Fruit fly (Drosophila melanogaster) whole organism, prepupa: ENCODE results near the gene CG7920.

Experiments used
- Blimp-1 ChIP-seq: fragments of 200-800 bp; sonication (Bioruptor generic); optimal IDR thresholded peaks from 3 replicates; lab custom pipeline; 2017; ENCODE audit warnings: missing biosample characterization, missing genetic modification characterization, mild to moderate bottlenecking, moderate library complexity, missing genetic modification reagents
- CG10631 ChIP-seq: fragments of 200-800 bp; sonication (Bioruptor generic); optimal IDR thresholded peaks from 2 replicates; lab custom pipeline; 2016; ENCODE audit warnings: missing biosample characterization, missing genetic modification characterization
- CG10669 ChIP-seq: fragments of 200-800 bp; sonication (Bioruptor generic); optimal IDR thresholded peaks from 3 replicates; lab custom pipeline; 2018; ENCODE audit warnings: missing biosample characterization, mild to moderate bottlenecking, missing genetic modification characterization, moderate library complexity
- CG11294 ChIP-seq: fragments of 200-800 bp; sonication (Bioruptor generic); IDR thresholded peaks from 2 replicates; pipeline ENCODE4 v1.3.6; 2022; ENCODE audit warnings: missing biosample characterization, missing genetic modification characterization
- CG11762 ChIP-seq: fragments of 200-800 bp; sonication (Bioruptor generic); optimal IDR thresholded peaks from 3 replicates; lab custom pipeline; 2016; ENCODE audit warnings: missing biosample characterization, missing genetic modification characterization; ENCODE audit not compliant: insufficient read depth
- CG11902 ChIP-seq: fragments of 200-800 bp; sonication (Bioruptor generic); optimal IDR thresholded peaks from 3 replicates; lab custom pipeline; 2016; ENCODE audit warnings: missing biosample characterization, missing genetic modification characterization
- CG15336 ChIP-seq: fragments of 200-800 bp; sonication (Bioruptor generic); IDR thresholded peaks from 2 replicates; pipeline ENCODE4 v1.3.6; 2022; ENCODE audit warnings: missing biosample characterization, missing genetic modification characterization
- CG1621 ChIP-seq: fragments of 200-800 bp; sonication (Bioruptor generic); optimal IDR thresholded peaks from 3 replicates; lab custom pipeline; 2018; ENCODE audit warnings: missing biosample characterization, mild to moderate bottlenecking, missing genetic modification characterization
- CG16779 ChIP-seq: fragments of 200-800 bp; sonication (Bioruptor generic); optimal IDR thresholded peaks from 3 replicates; lab custom pipeline; 2017; ENCODE audit warnings: missing biosample characterization, mild to moderate bottlenecking, missing genetic modification characterization
- CG3032 ChIP-seq: fragments of 200-800 bp; optimal IDR thresholded peaks from 2 replicates; lab custom pipeline; 2019; ENCODE audit warnings: missing biosample characterization, mild to moderate bottlenecking, missing genetic modification characterization, moderate library complexity
- CG31627 ChIP-seq: fragments of 200-800 bp; sonication (Bioruptor generic); optimal IDR thresholded peaks from 3 replicates; lab custom pipeline; 2016; ENCODE audit warnings: missing biosample characterization, missing genetic modification characterization
- CG32006 ChIP-seq: fragments of 200-800 bp; sonication (Bioruptor generic); optimal IDR thresholded peaks from 3 replicates; lab custom pipeline; 2017; ENCODE audit warnings: missing biosample characterization, mild to moderate bottlenecking, missing genetic modification characterization
- CG34406 ChIP-seq: fragments of 200-800 bp; sonication (Bioruptor generic); optimal IDR thresholded peaks from 3 replicates; lab custom pipeline; 2016; ENCODE audit warnings: missing biosample characterization, missing genetic modification characterization
- CG3919 ChIP-seq: fragments of 200-800 bp; sonication (Bioruptor generic); optimal IDR thresholded peaks from 3 replicates; lab custom pipeline; 2016; ENCODE audit warnings: missing biosample characterization, missing genetic modification characterization
- CG4318 ChIP-seq: fragments of 200-800 bp; sonication (Bioruptor generic); optimal IDR thresholded peaks from 3 replicates; lab custom pipeline; 2017; ENCODE audit warnings: missing biosample characterization, mild to moderate bottlenecking, missing genetic modification characterization
- CG6276 ChIP-seq: fragments of 200-800 bp; sonication (Bioruptor generic); optimal IDR thresholded peaks from 2 replicates; lab custom pipeline; 2017; ENCODE audit warnings: missing biosample characterization, mild to moderate bottlenecking, missing genetic modification characterization
- CG6854 ChIP-seq: fragments of 200-800 bp; sonication (Bioruptor generic); optimal IDR thresholded peaks from 2 replicates; lab custom pipeline; 2017; ENCODE audit warnings: missing biosample characterization, mild to moderate bottlenecking, missing genetic modification characterization
- CG7368 ChIP-seq: fragments of 200-800 bp; sonication (Bioruptor generic); optimal IDR thresholded peaks from 3 replicates; lab custom pipeline; 2016; ENCODE audit warnings: missing biosample characterization, missing genetic modification characterization
- CG8119 ChIP-seq: fragments of 200-800 bp; sonication (Bioruptor generic); IDR thresholded peaks from 3 replicates; pipeline ENCODE4 v1.3.6; 2022; ENCODE audit warnings: missing biosample characterization, missing genetic modification characterization
- CG8319 ChIP-seq: fragments of 200-800 bp; sonication (Bioruptor generic); optimal IDR thresholded peaks from 3 replicates; lab custom pipeline; 2016; ENCODE audit warnings: missing biosample characterization, missing genetic modification characterization
- CG9139 ChIP-seq: fragments of 200-800 bp; sonication (Bioruptor generic); optimal IDR thresholded peaks from 3 replicates; lab custom pipeline; 2017; ENCODE audit warnings: missing biosample characterization, mild to moderate bottlenecking, missing genetic modification characterization
- Eip75B ChIP-seq: fragments of 200-800 bp; sonication (Bioruptor generic); optimal IDR thresholded peaks from 3 replicates; lab custom pipeline; 2016; ENCODE audit warnings: missing biosample characterization, missing genetic modification characterization
- Ets21C ChIP-seq: fragments of 200-800 bp; sonication (Bioruptor generic); optimal IDR thresholded peaks from 3 replicates; lab custom pipeline; 2016; ENCODE audit warnings: missing biosample characterization, missing genetic modification characterization
- Ets96B ChIP-seq: fragments of 200-800 bp; optimal IDR thresholded peaks from 2 replicates; lab custom pipeline; 2019; ENCODE audit warnings: missing biosample characterization, mild to moderate bottlenecking, missing genetic modification characterization, moderate library complexity
- Gug ChIP-seq: fragments of 200-800 bp; sonication (Bioruptor generic); IDR thresholded peaks from 2 replicates; pipeline ENCODE4 v1.3.6; 2022; ENCODE audit warnings: missing biosample characterization, missing genetic modification characterization
- Hr38 ChIP-seq: sonication (Bioruptor generic); optimal IDR thresholded peaks from 2 replicates; lab custom pipeline; 2016; ENCODE audit warnings: missing biosample characterization, missing genetic modification characterization
- Hr39 ChIP-seq: fragments of 200-800 bp; sonication (Bioruptor generic); optimal IDR thresholded peaks from 2 replicates; lab custom pipeline; 2016; ENCODE audit warnings: missing biosample characterization, missing genetic modification characterization
- Hr4 ChIP-seq: fragments of 200-800 bp; sonication (Bioruptor generic); optimal IDR thresholded peaks from 3 replicates; lab custom pipeline; 2016; ENCODE audit warnings: missing biosample characterization, missing genetic modification characterization
- Met ChIP-seq: fragments of 200-800 bp; sonication (Bioruptor generic); optimal IDR thresholded peaks from 3 replicates; lab custom pipeline; 2016; ENCODE audit warnings: missing biosample characterization, missing genetic modification characterization
- OdsH ChIP-seq: fragments of 200-800 bp; sonication (Bioruptor generic); optimal IDR thresholded peaks from 3 replicates; lab custom pipeline; 2016; ENCODE audit warnings: missing biosample characterization, missing genetic modification characterization
- Smox ChIP-seq: fragments of 200-800 bp; sonication (Bioruptor generic); optimal IDR thresholded peaks from 3 replicates; lab custom pipeline; 2016; ENCODE audit warnings: missing biosample characterization, missing genetic modification characterization
- Sox102F ChIP-seq: fragments of 200-800 bp; sonication (Bioruptor generic); optimal IDR thresholded peaks from 2 replicates; lab custom pipeline; 2016; ENCODE audit warnings: missing biosample characterization, mild to moderate bottlenecking, missing genetic modification characterization
- Sox14 ChIP-seq: fragments of 200-800 bp; sonication (Bioruptor generic); optimal IDR thresholded peaks from 3 replicates; lab custom pipeline; 2016; ENCODE audit warnings: missing biosample characterization, missing genetic modification characterization
- Sox15 ChIP-seq: fragments of 200-800 bp; sonication (Bioruptor generic); optimal IDR thresholded peaks from 3 replicates; lab custom pipeline; 2016; ENCODE audit warnings: missing biosample characterization, missing genetic modification characterization
- achi ChIP-seq: fragments of 200-800 bp; sonication (Bioruptor generic); optimal IDR thresholded peaks from 3 replicates; lab custom pipeline; 2016; ENCODE audit warnings: missing biosample characterization, missing genetic modification characterization
- acj6 ChIP-seq: fragments of 200-800 bp; sonication (Bioruptor generic); optimal IDR thresholded peaks from 3 replicates; lab custom pipeline; 2016; ENCODE audit warnings: missing biosample characterization, missing genetic modification characterization
- dsx ChIP-seq: fragments of 200-800 bp; optimal IDR thresholded peaks from 3 replicates; lab custom pipeline; 2019; ENCODE audit warnings: missing biosample characterization, mild to moderate bottlenecking, missing genetic modification characterization, moderate library complexity; ENCODE audit not compliant: poor library complexity, severe bottlenecking
- eg ChIP-seq: fragments of 200-800 bp; sonication (Bioruptor generic); IDR thresholded peaks from 3 replicates; pipeline ENCODE4 v1.3.6; 2022; ENCODE audit warnings: missing biosample characterization, missing genetic modification characterization
- fkh ChIP-seq: fragments of 200-800 bp; sonication (Bioruptor generic); optimal IDR thresholded peaks from 3 replicates; lab custom pipeline; 2017; ENCODE audit warnings: missing biosample characterization, mild to moderate bottlenecking, missing genetic modification characterization, moderate library complexity
- lz ChIP-seq: fragments of 200-800 bp; sonication (Bioruptor generic); optimal IDR thresholded peaks from 3 replicates; lab custom pipeline; 2016; ENCODE audit warnings: missing biosample characterization, missing genetic modification characterization
- net ChIP-seq: fragments of 200-800 bp; sonication (Bioruptor generic); optimal IDR thresholded peaks from 3 replicates; lab custom pipeline; 2016; ENCODE audit warnings: missing biosample characterization, missing genetic modification characterization
- pdm3 ChIP-seq: fragments of 200-800 bp; sonication (Bioruptor generic); optimal IDR thresholded peaks from 3 replicates; lab custom pipeline; 2016; ENCODE audit warnings: missing biosample characterization, missing genetic modification characterization
- salr ChIP-seq, 2 experiments: fragments of 200-800 bp; sonication (Bioruptor generic); optimal IDR thresholded peaks; 3 replicates each; lab custom pipeline; 2016 to 2018; ENCODE audit warnings: missing biosample characterization in 2 of 2, missing genetic modification characterization in 2 of 2, mild to moderate bottlenecking in 1 of 2
- spab ChIP-seq: fragments of 200-800 bp; sonication (Bioruptor generic); optimal IDR thresholded peaks from 2 replicates; lab custom pipeline; 2017; ENCODE audit warnings: missing biosample characterization, mild to moderate bottlenecking, missing genetic modification characterization, missing genetic modification reagents
- ss ChIP-seq, 2 experiments: fragments of 200-800 bp; sonication (Bioruptor generic); optimal IDR thresholded peaks; 2 replicates in 1 of 2; 3 replicates in 1 of 2; lab custom pipeline; 2017 to 2018; ENCODE audit warnings: mild to moderate bottlenecking in 2 of 2, missing biosample characterization in 2 of 2, missing genetic modification characterization in 2 of 2, moderate library complexity in 1 of 2
- svp ChIP-seq: fragments of 200-800 bp; sonication (Bioruptor generic); peaks from one replicate; lab custom pipeline; 2016; ENCODE audit warnings: missing biosample characterization, missing genetic modification characterization
- topi ChIP-seq: fragments of 200-800 bp; sonication (Bioruptor generic); optimal IDR thresholded peaks from 3 replicates; lab custom pipeline; 2016; ENCODE audit warnings: missing biosample characterization, missing genetic modification characterization
- vri ChIP-seq: fragments of 200-800 bp; sonication (Bioruptor generic); optimal IDR thresholded peaks from 3 replicates; lab custom pipeline; 2016; ENCODE audit warnings: missing biosample characterization, mild to moderate bottlenecking, missing genetic modification characterization

CG7920 gene

DNA sequence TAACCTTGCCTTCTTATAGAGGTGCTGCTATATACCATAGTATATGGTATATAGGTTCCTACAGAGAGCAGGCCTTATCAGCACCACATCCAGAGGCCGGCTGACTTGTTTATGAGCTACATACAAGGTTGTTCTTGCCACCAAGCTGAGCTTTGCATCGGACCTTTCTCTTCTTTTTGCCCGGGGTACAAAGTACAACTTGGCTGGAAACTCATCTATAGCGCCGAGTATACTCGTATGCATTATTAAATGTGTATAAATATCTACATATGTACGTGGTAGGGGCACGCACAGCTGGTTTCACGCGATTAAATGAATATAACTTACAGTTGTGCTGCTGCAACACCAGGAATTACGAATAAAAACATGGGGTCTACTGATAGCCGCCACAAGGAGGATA, 1.2 kb downstream of the CG7920 start (continued):
- TF ChIP-seq CG34406 (GFP tag; lab: Kevin White, UChicago) (no peak), fkh (no peak), CG4318 (GFP tag; lab: Kevin White, UChicago) (no peak), Smox (no peak)

DNA sequence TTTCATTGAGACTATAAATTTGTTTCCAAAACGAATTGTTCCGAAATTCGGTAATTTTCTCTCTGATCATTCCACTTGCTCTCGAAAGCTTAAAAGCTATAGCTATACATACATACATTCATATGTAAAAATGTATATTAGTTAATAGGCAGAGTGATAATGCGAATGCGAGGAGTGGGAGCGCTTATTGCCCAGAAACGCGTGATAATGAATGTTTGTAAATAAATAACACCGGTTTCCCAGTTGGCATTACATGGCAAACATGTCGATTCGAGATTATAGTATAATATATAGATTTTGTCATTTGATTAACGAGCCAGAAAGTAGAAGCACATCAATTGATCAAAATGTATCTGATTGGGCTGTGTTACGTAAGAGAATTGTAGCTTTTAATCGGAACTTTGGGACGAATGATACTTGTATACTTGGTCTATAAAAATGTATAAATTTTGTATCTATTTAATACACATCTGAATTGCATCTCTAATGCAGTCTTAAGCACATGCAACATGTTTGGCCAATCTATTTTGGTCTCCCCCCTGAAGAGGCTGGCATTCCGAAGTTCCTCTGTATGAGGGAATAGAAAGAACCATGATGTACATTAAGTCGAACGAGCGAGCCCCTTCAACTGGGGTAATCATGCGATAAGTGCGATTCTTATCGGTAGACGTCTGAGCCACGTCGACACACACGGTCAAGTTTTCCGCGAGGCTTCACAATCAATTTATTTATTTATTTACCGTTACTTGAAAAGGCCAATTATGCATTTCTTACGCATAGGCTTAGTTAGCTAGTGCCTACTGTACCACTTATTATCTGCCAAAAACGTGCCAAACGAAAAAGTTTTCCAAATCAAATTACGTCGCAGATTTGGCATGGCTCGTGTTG, 2.2 kb downstream of the CG7920 start:
- TF ChIP-seq CG15336 (GFP tag; lab: Robert Waterston, UW) (peak; percentile 64), OdsH (GFP tag; lab: Kevin White, UChicago) (peak; percentile 25), topi (no peak), spab (GFP tag; lab: Kevin White, UChicago) (no peak), CG8319 (GFP tag; lab: Kevin White, UChicago) (no peak), vri (GFP tag; lab: Kevin White, UChicago) (peak; percentile 68), CG32006 (GFP tag; lab: Kevin White, UChicago) (peak; percentile 53), CG10631 (no peak), Smox (no peak), CG8119 (GFP tag; lab: Robert Waterston, UW) (peak; percentile 46; the same call in 1 of the 3 replicates), CG9139 (GFP tag; lab: Kevin White, UChicago) (no peak), Met (no peak), salr (GFP tag; optimal IDR thresholded peaks at IDR 0.05; lab: Kevin White, UChicago) (peak in 1 of 2 experiments; percentile 13), dsx (GFP tag; lab: Kevin White, UChicago) (no peak), acj6 (GFP tag; lab: Kevin White, UChicago) (no peak), CG6854 (GFP tag; lab: Kevin White, UChicago) (no peak), lz (GFP tag; lab: Kevin White, UChicago) (no peak), Blimp-1 (GFP tag; lab: Kevin White, UChicago) (no peak), eg (GFP tag; lab: Robert Waterston, UW) (peak; percentile 62), Eip75B (GFP tag; lab: Kevin White, UChicago) (no peak), Ets21C (GFP tag; lab: Kevin White, UChicago) (no peak), net (GFP tag; lab: Kevin White, UChicago) (peak; percentile 23), Sox14 (GFP tag; lab: Kevin White, UChicago) (peak; percentile 27), CG3032 (tag; lab: Kevin White, UChicago) (no peak), Sox15 (GFP tag; lab: Kevin White, UChicago) (no peak), svp (peak; percentile 44), Hr39 (GFP tag; lab: Kevin White, UChicago) (no peak), Hr38 (GFP tag; lab: Kevin White, UChicago) (no peak), CG31627 (GFP tag; lab: Kevin White, UChicago) (peak; percentile 17), CG34406 (GFP tag; lab: Kevin White, UChicago) (no peak), Ets96B (tag; lab: Kevin White, UChicago) (no peak), Gug (GFP tag; lab: Robert Waterston, UW) (no peak), pdm3 (GFP tag; lab: Kevin White, UChicago) (no peak), CG3919 (GFP tag; lab: Kevin White, UChicago) (no peak), CG10669 (GFP tag; lab: Kevin White, UChicago) (no peak), CG11294 (peak; percentile 34; the same call in 1 of the 2 replicates), CG16779 (tag; lab: Kevin White, UChicago) (no peak), CG11902 (GFP tag; lab: Kevin White, UChicago) (no peak), CG6276 (GFP tag; lab: Kevin White, UChicago) (no peak), CG1621 (tag; lab: Kevin White, UChicago) (no peak), Sox102F (GFP tag; lab: Kevin White, UChicago) (no peak), CG11762 (GFP tag; lab: Kevin White, UChicago) (no peak), achi (GFP tag; lab: Kevin White, UChicago) (peak; percentile 32), Hr4 (GFP tag; lab: Kevin White, UChicago) (peak; percentile 55), ss (GFP tag; optimal IDR thresholded peaks at IDR 0.05; lab: Kevin White, UChicago) (no peak), CG7368 (GFP tag; lab: Kevin White, UChicago) (no peak)
